Worm (Caenorhabditis elegans): ENCODE data around the gene cyl-1.

- TF ChIP-seq nhr-25 (tag; optimal IDR thresholded peaks at IDR 0.05; ENCODE audit: borderline replicate concordance, insufficient read depth) (no peak), egl-27 (tag; optimal IDR thresholded peaks at IDR 0.05) (no peak), lin-39 (tag; optimal IDR thresholded peaks at IDR 0.05) (no peak), ces-1 (GFP tag; optimal IDR thresholded peaks at IDR 0.05) (no peak), nhr-76 (tag; optimal IDR thresholded peaks at IDR 0.05) (no peak)
These were observed 27.4 kb upstream of the cyl-1 start for ce11 chrV:12020940-12021339.

Data from whole organism, L4 larva.